Worm (Caenorhabditis elegans): ENCODE measurements around the gene C06A1.3.
A peak's percentile ranks its signal among the peaks of the same experiment; 100 is the strongest.

Gene C06A1.3

ce11 chrII:10527649-10528134 is 44.4 kb upstream of the C06A1.3 start, which contains the start of gene mab-10 (continued):
- TF ChIP-seq sdz-12 (GFP tag; optimal IDR thresholded peaks at IDR 0.05) (no peak), nhr-25 (tag; optimal IDR thresholded peaks at IDR 0.05; ENCODE audit: borderline replicate concordance, insufficient read depth) (peak; percentile 85), nhr-77 (tag; optimal IDR thresholded peaks at IDR 0.05) (no peak)

- TF ChIP-seq nhr-48 (tag; optimal IDR thresholded peaks at IDR 0.05) (peak; percentile 74), pha-4 (GFP tag; IDR thresholded peaks at IDR 0.05) (no peak), pha-4 (tag; optimal IDR thresholded peaks at IDR 0.05) (peak; percentile 86), lin-15B (tag; optimal IDR thresholded peaks at IDR 0.05) (no peak), lin-38 (GFP tag; IDR thresholded peaks at IDR 0.05) (no peak), F37D6.2 (tag; optimal IDR thresholded peaks at IDR 0.05) (no peak), nhr-6 (tag; optimal IDR thresholded peaks at IDR 0.05) (peak; percentile 33), rbr-2 (tag; optimal IDR thresholded peaks at IDR 0.05) (peak; percentile 27), pqm-1 (tag; optimal IDR thresholded peaks at IDR 0.05) (no peak), nhr-237 (tag; optimal IDR thresholded peaks at IDR 0.05) (no peak), lin-39 (tag; optimal IDR thresholded peaks at IDR 0.05) (no peak), vab-7 (GFP tag; IDR thresholded peaks at IDR 0.05) (no peak), madf-9 (GFP tag; conservative IDR thresholded peaks at IDR 0.05) (no peak), Y105C5A.15 (GFP tag; IDR thresholded peaks at IDR 0.05) (no peak), R02D3.7 (tag; optimal IDR thresholded peaks at IDR 0.05) (no peak), Y48G9A.11 (GFP tag; IDR thresholded peaks at IDR 0.05) (no peak), hif-1 (tag; optimal IDR thresholded peaks at IDR 0.05) (no peak), saeg-2 (GFP tag; IDR thresholded peaks at IDR 0.05) (no peak), Y75B8A.6 (GFP tag; IDR thresholded peaks at IDR 0.05) (no peak), nhr-11 (tag; optimal IDR thresholded peaks at IDR 0.05) (no peak), D1046.2 (GFP tag; IDR thresholded peaks at IDR 0.05) (no peak), lin-29 (GFP tag; IDR thresholded peaks at IDR 0.05) (no peak), madf-5 (GFP tag; IDR thresholded peaks at IDR 0.05) (no peak), spr-3 (GFP tag; optimal IDR thresholded peaks at IDR 0.05) (no peak), hmg-1.1 (GFP tag; IDR thresholded peaks at IDR 0.05) (no peak), F10B5.3 (tag; optimal IDR thresholded peaks at IDR 0.05) (no peak), daf-19 (GFP tag; conservative IDR thresholded peaks at IDR 0.05) (no peak), nhr-41 (GFP tag; IDR thresholded peaks at IDR 0.05) (no peak), set-16 (GFP tag; IDR thresholded peaks at IDR 0.05) (no peak; the same call in 1 of the 2 replicates), zag-1 (tag; optimal IDR thresholded peaks at IDR 0.05) (no peak), daf-16 (GFP tag; optimal IDR thresholded peaks at IDR 0.05) (no peak), daf-16 (tag; optimal IDR thresholded peaks at IDR 0.05) (no peak), nhr-77 (tag; optimal IDR thresholded peaks at IDR 0.05) (no peak), daf-12 (tag; optimal IDR thresholded peaks at IDR 0.05) (no peak), F49E8.2 (tag; optimal IDR thresholded peaks at IDR 0.05; ENCODE audit: borderline replicate concordance) (no peak), snpc-4 (tag; optimal IDR thresholded peaks at IDR 0.05) (no peak), F26F4.8 (GFP tag; conservative IDR thresholded peaks at IDR 0.05) (no peak), spr-1 (tag; optimal IDR thresholded peaks at IDR 0.05) (peak; percentile 30), cey-2 (tag; optimal IDR thresholded peaks at IDR 0.05; ENCODE audit: borderline replicate concordance, insufficient read depth) (no peak), hlh-11 (tag; optimal IDR thresholded peaks at IDR 0.05) (peak; percentile 78), sdz-12 (GFP tag; optimal IDR thresholded peaks at IDR 0.05) (no peak), ZK337.2 (GFP tag; IDR thresholded peaks at IDR 0.05) (no peak), zip-11 (GFP tag; IDR thresholded peaks at IDR 0.05) (no peak), zip-2 (tag; optimal IDR thresholded peaks at IDR 0.05) (no peak), nhr-42 (GFP tag; IDR thresholded peaks at IDR 0.05) (no peak), dpl-1 (GFP tag; optimal IDR thresholded peaks at IDR 0.05) (peak; percentile 4), lin-1 (GFP tag; IDR thresholded peaks at IDR 0.05) (no peak), unc-130 (GFP tag; optimal IDR thresholded peaks at IDR 0.05) (no peak)
These were observed 42.8 kb upstream of the C06A1.3 start for ce11 chrII:10529218-10529751.

All from whole organism, L4 larva.